Worm (Caenorhabditis elegans) whole organism, midembryonic: Measurements from ENCODE around the gene meg-1.

Experiments
- T22C8.4 ChIP-seq: fragments of 200-800 bp; sonication (Bioruptor generic); IDR thresholded peaks from 2 replicates; pipeline ENCODE4 v1.3.6; 2022; ENCODE audit warnings: missing genetic modification characterization, missing compliant biosample characterization
- cog-1 ChIP-seq: sonication (generic microtip); optimal IDR thresholded peaks from 2 replicates; lab custom pipeline; 2016; ENCODE audit warnings: missing genetic modification characterization, missing compliant biosample characterization
- flt-1 ChIP-seq: fragments of 200-800 bp; sonication (Bioruptor generic); IDR thresholded peaks from 2 replicates; pipeline ENCODE4 v1.3.6; 2022; ENCODE audit warnings: missing genetic modification characterization, missing compliant biosample characterization
- med-1 ChIP-seq: sonication (generic microtip); optimal IDR thresholded peaks from 2 replicates; lab custom pipeline; 2017; ENCODE audit warnings: missing genetic modification characterization, mild to moderate bottlenecking, missing compliant biosample characterization, antibody characterized with exemption, missing genetic modification reagents; ENCODE audit not compliant: insufficient read depth
- ref-1 ChIP-seq: fragments of 200-800 bp; sonication (Bioruptor generic); conservative IDR thresholded peaks from 2 replicates; pipeline ENCODE4 v1.3.6; 2022; ENCODE audit warnings: missing genetic modification reagents, missing genetic modification characterization, missing compliant biosample characterization
- tab-1 ChIP-seq: fragments of 200-800 bp; sonication (Bioruptor generic); IDR thresholded peaks from 2 replicates; pipeline ENCODE4 v1.3.6; 2022; ENCODE audit warnings: missing genetic modification characterization, missing compliant biosample characterization
- ztf-23 ChIP-seq: fragments of 200-800 bp; sonication (Bioruptor generic); IDR thresholded peaks from 2 replicates; pipeline ENCODE4 v1.3.6; 2022; ENCODE audit warnings: missing genetic modification reagents, missing genetic modification characterization, missing compliant biosample characterization
- ztf-29 ChIP-seq: fragments of 200-800 bp; sonication (Bioruptor generic); IDR thresholded peaks from 2 replicates; pipeline ENCODE4 v1.3.6; 2022; ENCODE audit warnings: missing genetic modification reagents, missing genetic modification characterization, missing compliant biosample characterization

DNA sequence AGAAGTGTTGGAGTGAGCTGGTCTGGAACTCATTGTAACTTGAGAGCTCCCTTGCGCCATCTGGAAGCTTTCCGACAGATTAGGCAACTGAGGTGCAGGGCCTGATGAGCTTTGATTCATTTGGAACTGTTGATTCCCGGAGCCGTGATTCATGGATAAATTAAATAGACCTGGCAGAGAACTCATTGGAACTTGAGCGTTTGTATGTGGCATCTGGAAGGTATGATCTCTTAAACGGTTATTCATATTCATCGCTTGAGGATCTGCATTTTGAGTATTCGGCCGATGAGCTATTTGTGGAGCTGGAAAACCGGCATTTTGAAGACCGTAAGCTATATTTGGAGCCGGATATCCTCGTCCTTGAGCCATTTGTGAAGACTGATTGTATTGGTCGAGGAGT is 902 bp downstream of the meg-1 start:
- TF ChIP-seq med-1 (GFP tag; lab: Kevin White, UChicago) (no peak), flt-1 (GFP tag; lab: Robert Waterston, UW) (no peak), ztf-29 (no peak), ref-1 (GFP tag; lab: Robert Waterston, UW) (no peak), T22C8.4 (no peak), cog-1 (tag; lab: Kevin White, UChicago) (no peak), ztf-23 (GFP tag; lab: Robert Waterston, UW) (no peak), tab-1 (GFP tag; lab: Robert Waterston, UW) (no peak)
